Worm (Caenorhabditis elegans): ENCODE results near the gene ubxn-2.

ubxn-2 gene

ce11 chrIV:2709590-2710201 is 15.9 kb downstream of the ubxn-2 start:
- TF ChIP-seq ceh-31 (tag; optimal IDR thresholded peaks at IDR 0.05) (no peak), C08G9.2 (tag; optimal IDR thresholded peaks at IDR 0.05) (no peak), pros-1 (tag; optimal IDR thresholded peaks at IDR 0.05) (no peak), C38D4.7 (GFP tag; optimal IDR thresholded peaks at IDR 0.05) (no peak), zip-5 (tag; optimal IDR thresholded peaks at IDR 0.05) (no peak), ceh-30 (tag; optimal IDR thresholded peaks at IDR 0.05) (no peak), nfya-1 (tag; optimal IDR thresholded peaks at IDR 0.05) (no peak)

ce11 chrIV:2708329-2708965 is 17.2 kb downstream of the ubxn-2 start:
- no peak for TF ChIP-seq ahr-1 (tag; optimal IDR thresholded peaks at IDR 0.05)
- no peak for TF ChIP-seq sox-4 (tag; optimal IDR thresholded peaks at IDR 0.05)
- no peak for TF ChIP-seq unc-3 (GFP tag; conservative IDR thresholded peaks at IDR 0.05)
- TF ChIP-seq unc-3 (tag; optimal IDR thresholded peaks at IDR 0.05) = no peak
- no peak for TF ChIP-seq fkh-10 (GFP tag; optimal IDR thresholded peaks at IDR 0.05)
- no peak for TF ChIP-seq lim-6 (tag; optimal IDR thresholded peaks at IDR 0.05)
- TF ChIP-seq hlh-6 (tag; optimal IDR thresholded peaks at IDR 0.05) = peak; percentile 42
- TF ChIP-seq eyg-1 (tag; optimal IDR thresholded peaks at IDR 0.05) = no peak
- TF ChIP-seq mec-3 (tag; optimal IDR thresholded peaks at IDR 0.05; ENCODE audit: borderline replicate concordance) = no peak
- peak; percentile 52 for TF ChIP-seq unc-42 (tag; optimal IDR thresholded peaks at IDR 0.05)
- no peak for TF ChIP-seq ttx-3 (tag; optimal IDR thresholded peaks at IDR 0.05)
- TF ChIP-seq gmeb-2 (tag; optimal IDR thresholded peaks at IDR 0.05) = no peak
- TF ChIP-seq syd-9 (tag; optimal IDR thresholded peaks at IDR 0.05) = no peak
- peak; percentile 38 for TF ChIP-seq ceh-2 (tag; optimal IDR thresholded peaks at IDR 0.05)
- no peak for TF ChIP-seq fax-1 (tag; optimal IDR thresholded peaks at IDR 0.05)
- TF ChIP-seq ama-1 (optimal IDR thresholded peaks at IDR 0.05) = no peak
- no peak for TF ChIP-seq hlh-13 (GFP tag; optimal IDR thresholded peaks at IDR 0.05)
- TF ChIP-seq ceh-45 (GFP tag; IDR thresholded peaks at IDR 0.05) = no peak
- peak; percentile 9 for TF ChIP-seq ets-4 (tag; optimal IDR thresholded peaks at IDR 0.05)
- no peak for TF ChIP-seq dmd-4 (tag; optimal IDR thresholded peaks at IDR 0.05; ENCODE audit: borderline replicate concordance)
- TF ChIP-seq hlh-30 (tag; optimal IDR thresholded peaks at IDR 0.05; ENCODE audit: insufficient read depth) = peak; percentile 99
- TF ChIP-seq ceh-9 (tag; optimal IDR thresholded peaks at IDR 0.05) = no peak
- TF ChIP-seq odd-2 (tag; optimal IDR thresholded peaks at IDR 0.05) = no peak
- TF ChIP-seq K09A11.1 (tag; optimal IDR thresholded peaks at IDR 0.05; ENCODE audit: insufficient read depth) = no peak
- no peak for TF ChIP-seq ztf-16 (tag; optimal IDR thresholded peaks at IDR 0.05)
- peak; percentile 80 for TF ChIP-seq ceh-31 (tag; optimal IDR thresholded peaks at IDR 0.05)
- TF ChIP-seq zip-5 (tag; optimal IDR thresholded peaks at IDR 0.05) = no peak
- no peak for TF ChIP-seq F13H6.1 (tag; optimal IDR thresholded peaks at IDR 0.05)
- no peak for TF ChIP-seq pha-4 (tag; optimal IDR thresholded peaks at IDR 0.05)
- TF ChIP-seq ceh-22 (tag; optimal IDR thresholded peaks at IDR 0.05) = no peak
- TF ChIP-seq unc-86 (tag; optimal IDR thresholded peaks at IDR 0.05) = no peak
- no peak for TF ChIP-seq nhr-11 (tag; optimal IDR thresholded peaks at IDR 0.05)
- TF ChIP-seq fkh-6 (tag; optimal IDR thresholded peaks at IDR 0.05) = no peak
- peak; percentile 57 for TF ChIP-seq ref-2 (tag; optimal IDR thresholded peaks at IDR 0.05)
- no peak for TF ChIP-seq ceh-48 (tag; optimal IDR thresholded peaks at IDR 0.05)
- no peak for TF ChIP-seq sox-2 (GFP tag; IDR thresholded peaks at IDR 0.05)
- TF ChIP-seq madf-2 (tag; optimal IDR thresholded peaks at IDR 0.05) = no peak
- peak; percentile 21 for TF ChIP-seq C08G9.2 (tag; optimal IDR thresholded peaks at IDR 0.05)
- TF ChIP-seq hlh-15 (tag; optimal IDR thresholded peaks at IDR 0.05) = no peak
- no peak for TF ChIP-seq ceh-6 (GFP tag; optimal IDR thresholded peaks at IDR 0.05)
- peak; percentile 16 for TF ChIP-seq ceh-14 (tag; optimal IDR thresholded peaks at IDR 0.05)
- TF ChIP-seq Y22D7AL.16 (tag; optimal IDR thresholded peaks at IDR 0.05) = no peak
- no peak for TF ChIP-seq nhr-232 (tag; optimal IDR thresholded peaks at IDR 0.05)
- no peak for TF ChIP-seq ceh-30 (tag; optimal IDR thresholded peaks at IDR 0.05)
- no peak for TF ChIP-seq C38D4.7 (GFP tag; optimal IDR thresholded peaks at IDR 0.05)
- TF ChIP-seq pat-9 (tag; optimal IDR thresholded peaks at IDR 0.05) = no peak
- no peak for TF ChIP-seq tbx-7 (tag; optimal IDR thresholded peaks at IDR 0.05)
- TF ChIP-seq npax-4 (tag; optimal IDR thresholded peaks at IDR 0.05) = no peak
